Worm (Caenorhabditis elegans): Measurements from ENCODE around the gene F28A12.3.
A peak's percentile ranks its signal among the peaks of the same experiment; 100 is the strongest.

The F28A12.3 gene

ce11 chrV:8658577-8659362 is 17.6 kb upstream of the F28A12.3 start:
- no peak for TF ChIP-seq aly-2 (tag; optimal IDR thresholded peaks at IDR 0.05)
- peak in 1 of 2 experiments; percentile 22 for TF ChIP-seq lsy-2 (tag; optimal IDR thresholded peaks at IDR 0.05)
- TF ChIP-seq mes-2 (tag; optimal IDR thresholded peaks at IDR 0.05; ENCODE audit: poor library complexity, severe bottlenecking): no peak
- no peak for TF ChIP-seq madf-9 (GFP tag; conservative IDR thresholded peaks at IDR 0.05)
- TF ChIP-seq mxl-3 (GFP tag; optimal IDR thresholded peaks at IDR 0.05): peak; percentile 82
- TF ChIP-seq aha-1 (tag): peak; percentile 56
- TF ChIP-seq ceh-44 (GFP tag; IDR thresholded peaks at IDR 0.05): no peak
- TF ChIP-seq hlh-30 (tag; optimal IDR thresholded peaks at IDR 0.05; ENCODE audit: insufficient read depth): peak; percentile 67
- no peak for TF ChIP-seq pha-4 (GFP tag; IDR thresholded peaks at IDR 0.05)
- peak; percentile 53 for TF ChIP-seq pha-4 (tag; optimal IDR thresholded peaks at IDR 0.05)
- peak; percentile 14 for TF ChIP-seq nhr-48 (tag; optimal IDR thresholded peaks at IDR 0.05)
- peak; percentile 0 for TF ChIP-seq gei-8 (GFP tag; optimal IDR thresholded peaks at IDR 0.05)
- peak; percentile 85 for TF ChIP-seq dmd-6 (GFP tag; IDR thresholded peaks at IDR 0.05)
- no peak for TF ChIP-seq zfp-3 (GFP tag; conservative IDR thresholded peaks at IDR 0.05)
- no peak for TF ChIP-seq saeg-2 (GFP tag; IDR thresholded peaks at IDR 0.05)
- no peak for TF ChIP-seq unc-62 (GFP tag; optimal IDR thresholded peaks at IDR 0.05 in 1 of 2)
- TF ChIP-seq unc-62 (tag; optimal IDR thresholded peaks at IDR 0.05): no peak
- TF ChIP-seq daf-16 (GFP tag; optimal IDR thresholded peaks at IDR 0.05): no peak
- peak; percentile 41 for TF ChIP-seq daf-16 (tag; optimal IDR thresholded peaks at IDR 0.05)
- no peak for TF ChIP-seq lin-38 (GFP tag; IDR thresholded peaks at IDR 0.05)
- TF ChIP-seq nhr-28 (tag; optimal IDR thresholded peaks at IDR 0.05): peak; percentile 26
- peak; percentile 79 for TF ChIP-seq hlh-11 (tag; optimal IDR thresholded peaks at IDR 0.05)
- TF ChIP-seq tra-1 (GFP tag; IDR thresholded peaks at IDR 0.05): 0 out of 2 replicates have a peak, but pooled peaks have one; percentile 56
- TF ChIP-seq mdl-1 (tag; optimal IDR thresholded peaks at IDR 0.05): peak; percentile 21 to 65
- no peak for TF ChIP-seq hif-1 (tag; optimal IDR thresholded peaks at IDR 0.05)
- TF ChIP-seq nhr-11 (tag; optimal IDR thresholded peaks at IDR 0.05): peak; percentile 42
- no peak for TF ChIP-seq mep-1 (tag; optimal IDR thresholded peaks at IDR 0.05)
- no peak for TF ChIP-seq set-16 (GFP tag; IDR thresholded peaks at IDR 0.05)
- no peak for TF ChIP-seq attf-4 (tag; optimal IDR thresholded peaks at IDR 0.05)
- TF ChIP-seq php-3 (GFP tag; IDR thresholded peaks at IDR 0.05): no peak
- TF ChIP-seq dpl-1 (GFP tag; optimal IDR thresholded peaks at IDR 0.05): no peak
- no peak for TF ChIP-seq lin-15B (tag; optimal IDR thresholded peaks at IDR 0.05)
- no peak for TF ChIP-seq madf-5 (GFP tag; IDR thresholded peaks at IDR 0.05)
- no peak for TF ChIP-seq nhr-6 (tag; optimal IDR thresholded peaks at IDR 0.05)
- peak; percentile 57; the same call in 1 of the 2 replicates for TF ChIP-seq ceh-20 (GFP tag; IDR thresholded peaks at IDR 0.05)

- peak; percentile 57 for TF ChIP-seq hlh-30 (tag; optimal IDR thresholded peaks at IDR 0.05; ENCODE audit: insufficient read depth)
- no peak for TF ChIP-seq arid-1 (GFP tag; conservative IDR thresholded peaks at IDR 0.05)
- TF ChIP-seq D1046.2 (GFP tag; IDR thresholded peaks at IDR 0.05): no peak
- TF ChIP-seq zag-1 (tag; optimal IDR thresholded peaks at IDR 0.05): no peak
- peak; percentile 7 for TF ChIP-seq nhr-28 (tag; optimal IDR thresholded peaks at IDR 0.05)
- peak; percentile 34 for TF ChIP-seq dmd-6 (GFP tag; IDR thresholded peaks at IDR 0.05)
- TF ChIP-seq tra-1 (GFP tag; IDR thresholded peaks at IDR 0.05): 0 out of 2 replicates have a peak, but pooled peaks have one; percentile 5
- peak; percentile 11 for TF ChIP-seq dve-1 (tag; optimal IDR thresholded peaks at IDR 0.05; ENCODE audit: insufficient read depth)
- TF ChIP-seq Y48G9A.11 (GFP tag; IDR thresholded peaks at IDR 0.05): no peak
- TF ChIP-seq lin-15B (tag; optimal IDR thresholded peaks at IDR 0.05): no peak
- TF ChIP-seq ama-1 (optimal IDR thresholded peaks at IDR 0.05): no peak
- no peak for TF ChIP-seq dmd-9 (GFP tag; IDR thresholded peaks at IDR 0.05)
Observed at ce11 chrV:8657911-8658310, 16.7 kb upstream of the F28A12.3 start.
